Worm (Caenorhabditis elegans) whole organism, L1 larva: ENCODE results near the gene F08F3.1.
A peak's percentile ranks its signal among the peaks of the same experiment; 100 is the strongest.

ENCODE experiments used
- C34B4.2 ChIP-seq: sonication (generic microtip); optimal IDR thresholded peaks from 2 replicates; lab custom pipeline; 2017; ENCODE audit warnings: mild to moderate bottlenecking, missing genetic modification characterization, missing compliant biosample characterization
- blmp-1 ChIP-seq: fragments of 150-350 bp; optimal IDR thresholded peaks from 2 replicates; lab custom pipeline; 2014; ENCODE audit warnings: missing biosample characterization, missing genetic modification characterization
- ces-1 ChIP-seq: fragments of 150-350 bp; optimal IDR thresholded peaks from 2 replicates; lab custom pipeline; 2014; ENCODE audit warnings: missing biosample characterization, missing genetic modification reagents, missing genetic modification characterization
- dpl-1 ChIP-seq, 3 experiments: fragments of 150-350 bp in 2 of 3; sonication (generic microtip) in 1 of 3; optimal IDR thresholded peaks; 2 replicates each; lab custom pipeline; 2014 to 2017; ENCODE audit warnings: missing biosample characterization in 3 of 3, missing genetic modification characterization in 3 of 3, missing genetic modification reagents in 3 of 3
- dsc-1 ChIP-seq: sonication (generic microtip); optimal IDR thresholded peaks from 2 replicates; lab custom pipeline; 2016; ENCODE audit warnings: mild to moderate bottlenecking, missing genetic modification characterization, missing compliant biosample characterization
- efl-3 ChIP-seq: fragments of 200-800 bp; sonication (Bioruptor generic); optimal IDR thresholded peaks from 2 replicates; lab custom pipeline; 2018; ENCODE audit warnings: mild to moderate bottlenecking, missing genetic modification characterization, missing compliant biosample characterization
- egl-13 ChIP-seq: sonication (generic microtip); optimal IDR thresholded peaks from 2 replicates; lab custom pipeline; 2016; ENCODE audit warnings: missing genotype, missing genetic modification reagents, missing genetic modification characterization, missing compliant biosample characterization
- elt-2 ChIP-seq: sonication (generic microtip); optimal IDR thresholded peaks from 2 replicates; lab custom pipeline; 2016; ENCODE audit warnings: missing genetic modification characterization, mild to moderate bottlenecking, inconsistent platforms, missing compliant biosample characterization, missing genetic modification reagents
- fkh-10 ChIP-seq: sonication (generic microtip); optimal IDR thresholded peaks from 2 replicates; lab custom pipeline; 2017; ENCODE audit warnings: missing biosample characterization, missing genetic modification reagents, missing genetic modification characterization
- fkh-4 ChIP-seq: sonication (generic microtip); optimal IDR thresholded peaks from 2 replicates; lab custom pipeline; 2016; ENCODE audit warnings: missing compliant biosample characterization, missing genetic modification characterization, borderline replicate concordance
- fos-1 ChIP-seq: fragments of 150-350 bp; optimal IDR thresholded peaks from 2 replicates; lab custom pipeline; 2014; ENCODE audit warnings: missing biosample characterization, missing genetic modification characterization
- lin-14 ChIP-seq: fragments of 200-800 bp; sonication (Bioruptor generic); optimal IDR thresholded peaks from 2 replicates; lab custom pipeline; 2018; ENCODE audit warnings: mild to moderate bottlenecking, missing genetic modification characterization, moderate library complexity, missing compliant biosample characterization
- lin-15B ChIP-seq: fragments of 150-350 bp; sonication (generic microtip); optimal IDR thresholded peaks from 3 replicates; lab custom pipeline; 2014; ENCODE audit warnings: missing biosample characterization, missing genetic modification characterization
- lin-39 ChIP-seq: fragments of 150-350 bp; optimal IDR thresholded peaks from 2 replicates; lab custom pipeline; 2014; ENCODE audit warnings: missing biosample characterization, missing genetic modification reagents, missing genetic modification characterization
- mab-9 ChIP-seq: fragments of 200-800 bp; sonication (Bioruptor generic); IDR thresholded peaks from 2 replicates; pipeline ENCODE4 v1.3.6; 2022; ENCODE audit warnings: missing genetic modification reagents, missing genetic modification characterization, missing compliant biosample characterization
- mdl-1 ChIP-seq, 2 experiments: fragments of 150-350 bp; optimal IDR thresholded peaks; 2 replicates each; lab custom pipeline; 2014 to 2017; ENCODE audit warnings: missing biosample characterization in 2 of 2, missing genetic modification characterization in 2 of 2, inconsistent platforms in 1 of 2
- mef-2 ChIP-seq: fragments of 150-350 bp; optimal IDR thresholded peaks from 2 replicates; lab custom pipeline; 2014; ENCODE audit warnings: missing biosample characterization, missing genetic modification characterization
- nhr-12 ChIP-seq: sonication (generic microtip); optimal IDR thresholded peaks from 2 replicates; lab custom pipeline; 2017; ENCODE audit warnings: missing biosample characterization, missing genetic modification characterization
- nhr-76 ChIP-seq: sonication (generic microtip); optimal IDR thresholded peaks from 2 replicates; lab custom pipeline; 2017; ENCODE audit warnings: missing biosample characterization, missing genetic modification characterization
- nhr-84 ChIP-seq: sonication (generic microtip); optimal IDR thresholded peaks from 2 replicates; lab custom pipeline; 2017; ENCODE audit warnings: missing biosample characterization, missing genetic modification characterization
- nhr-90 ChIP-seq: sonication (generic microtip); optimal IDR thresholded peaks from 2 replicates; lab custom pipeline; 2016; ENCODE audit warnings: mild to moderate bottlenecking, missing genetic modification characterization, missing compliant biosample characterization; ENCODE audit not compliant: poor library complexity
- pag-3 ChIP-seq: sonication (generic microtip); optimal IDR thresholded peaks from 2 replicates; lab custom pipeline; 2017; ENCODE audit warnings: missing genetic modification characterization, mild to moderate bottlenecking, missing compliant biosample characterization, antibody characterized with exemption, borderline replicate concordance; ENCODE audit not compliant: insufficient read depth
- rnt-1 ChIP-seq: sonication (generic microtip); optimal IDR thresholded peaks from 2 replicates; lab custom pipeline; 2016; ENCODE audit warnings: mild to moderate bottlenecking, missing genetic modification characterization, moderate library complexity, missing compliant biosample characterization
- sptf-1 ChIP-seq: fragments of 150-350 bp; optimal IDR thresholded peaks from 2 replicates; lab custom pipeline; 2014; ENCODE audit warnings: missing biosample characterization, missing genetic modification characterization
- sup-37 ChIP-seq: fragments of 200-800 bp; sonication (Bioruptor generic); optimal IDR thresholded peaks from 2 replicates; lab custom pipeline; 2018; ENCODE audit warnings: mild to moderate bottlenecking, missing genetic modification characterization, missing compliant biosample characterization
- tlp-1 ChIP-seq: fragments of 150-350 bp; optimal IDR thresholded peaks from 2 replicates; lab custom pipeline; 2014; ENCODE audit warnings: missing biosample characterization, missing genetic modification characterization
- unc-130 ChIP-seq: fragments of 150-350 bp; optimal IDR thresholded peaks from 2 replicates; lab custom pipeline; 2017; ENCODE audit warnings: missing biosample characterization, missing genetic modification characterization, inconsistent platforms
- unc-86 ChIP-seq: sonication (generic microtip); optimal IDR thresholded peaks from 2 replicates; lab custom pipeline; 2016; ENCODE audit warnings: missing genetic modification characterization, missing compliant biosample characterization
- unc-98 ChIP-seq: fragments of 200-800 bp; sonication (Bioruptor generic); IDR thresholded peaks from 2 replicates; pipeline ENCODE4 v1.3.6; 2022; ENCODE audit warnings: missing genetic modification characterization, missing compliant biosample characterization
- vab-15 ChIP-seq: sonication (generic microtip); optimal IDR thresholded peaks from 2 replicates; lab custom pipeline; 2017; ENCODE audit warnings: missing genotype, mild to moderate bottlenecking, missing genetic modification characterization, missing compliant biosample characterization
- xbp-1 ChIP-seq: sonication (generic microtip); optimal IDR thresholded peaks from 2 replicates; lab custom pipeline; 2016; ENCODE audit warnings: missing genetic modification characterization, missing compliant biosample characterization
- zip-4 ChIP-seq: fragments of 200-800 bp; sonication (Bioruptor generic); optimal IDR thresholded peaks from 2 replicates; lab custom pipeline; 2018; ENCODE audit warnings: mild to moderate bottlenecking, missing genetic modification characterization, moderate library complexity, missing compliant biosample characterization
- ztf-11 ChIP-seq, 2 experiments: sonication (generic microtip); optimal IDR thresholded peaks; 2 replicates each; lab custom pipeline; 2016 to 2017; ENCODE audit warnings: missing genetic modification characterization in 2 of 2, missing biosample characterization in 1 of 2, missing compliant biosample characterization in 1 of 2

F08F3.1 gene

DNA sequence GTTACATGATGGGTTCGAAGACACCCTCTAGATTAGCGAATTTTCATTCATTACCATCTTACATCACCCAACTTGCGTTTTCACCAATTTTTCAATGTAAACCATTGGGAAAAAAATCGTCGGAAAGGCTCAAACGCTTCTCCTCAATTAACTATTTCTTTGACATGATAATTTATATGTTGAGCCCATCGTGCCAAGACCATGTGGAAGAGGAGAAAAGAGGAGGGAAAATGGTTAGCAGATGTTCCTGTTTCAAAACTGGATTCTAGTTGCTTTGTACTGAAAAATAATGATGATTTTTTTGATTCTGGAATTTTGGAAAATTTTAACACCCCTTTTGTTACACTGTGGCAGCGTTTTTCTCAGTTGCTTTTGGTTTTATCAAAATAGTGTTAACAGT lies 1.9 kb upstream of the F08F3.1 start:
- TF ChIP-seq fos-1 (tag; lab: Kevin White, UChicago) (no peak), fkh-4 (tag; lab: Kevin White, UChicago) (peak; percentile 19), dsc-1 (tag; lab: Kevin White, UChicago) (peak; percentile 56), egl-13 (no peak), nhr-90 (tag; lab: Kevin White, UChicago) (no peak)

DNA sequence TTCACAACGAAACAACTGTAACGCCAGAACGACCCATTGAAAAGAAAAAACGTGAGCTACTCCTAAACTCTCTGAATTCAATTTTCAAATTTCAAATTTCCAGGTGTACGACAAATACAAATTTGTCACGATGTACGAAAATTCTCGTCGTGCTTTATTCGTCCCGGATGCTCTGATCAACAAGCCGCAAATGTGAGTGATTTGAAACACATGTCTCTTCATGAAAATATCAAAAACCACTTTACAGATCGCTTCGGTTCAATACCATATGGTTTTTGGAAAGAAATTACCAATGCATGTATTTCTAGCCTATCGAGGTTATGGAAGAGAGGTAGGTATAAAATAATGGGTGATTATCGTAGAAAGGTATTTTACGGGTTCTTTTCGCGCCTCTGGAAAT lies 1.1 kb downstream of the F08F3.1 start:
- TF ChIP-seq fkh-4 (tag; lab: Kevin White, UChicago): peak; percentile 63
- TF ChIP-seq sup-37 (GFP tag; lab: Kevin White, UChicago): no peak
- TF ChIP-seq rnt-1 (tag; lab: Kevin White, UChicago): no peak
- peak; percentile 89 for TF ChIP-seq dsc-1 (tag; lab: Kevin White, UChicago)
- TF ChIP-seq nhr-12 (tag; lab: Kevin White, UChicago): no peak
- TF ChIP-seq tlp-1 (tag; lab: Kevin White, UChicago): no peak

DNA sequence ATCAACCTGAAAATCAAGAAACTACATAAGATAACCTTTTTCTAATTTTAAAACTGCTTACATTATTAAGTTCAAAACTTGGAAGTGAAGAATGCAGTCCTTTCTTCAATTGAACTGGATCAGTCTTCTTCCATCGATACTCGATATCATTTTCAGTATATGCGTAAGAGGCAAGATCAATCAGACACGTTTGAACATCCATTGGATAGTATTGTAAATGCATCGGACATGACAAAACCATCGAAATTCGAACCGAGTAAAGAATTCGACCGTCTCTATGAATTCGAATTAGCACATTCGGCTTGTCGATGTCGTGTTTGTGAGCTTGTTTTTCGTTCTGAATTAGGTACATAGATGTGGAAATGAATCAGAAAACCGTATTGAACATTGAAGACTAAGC lies 4.8 kb downstream of the F08F3.1 start:
- no peak for TF ChIP-seq zip-4 (GFP tag; lab: Kevin White, UChicago)
- no peak for TF ChIP-seq mdl-1 (tag; optimal IDR thresholded peaks at IDR 0.05; lab: Kevin White, UChicago)
- no peak for TF ChIP-seq dsc-1 (tag; lab: Kevin White, UChicago)
- no peak for TF ChIP-seq unc-86 (tag; lab: Kevin White, UChicago)
- no peak for TF ChIP-seq nhr-84

DNA sequence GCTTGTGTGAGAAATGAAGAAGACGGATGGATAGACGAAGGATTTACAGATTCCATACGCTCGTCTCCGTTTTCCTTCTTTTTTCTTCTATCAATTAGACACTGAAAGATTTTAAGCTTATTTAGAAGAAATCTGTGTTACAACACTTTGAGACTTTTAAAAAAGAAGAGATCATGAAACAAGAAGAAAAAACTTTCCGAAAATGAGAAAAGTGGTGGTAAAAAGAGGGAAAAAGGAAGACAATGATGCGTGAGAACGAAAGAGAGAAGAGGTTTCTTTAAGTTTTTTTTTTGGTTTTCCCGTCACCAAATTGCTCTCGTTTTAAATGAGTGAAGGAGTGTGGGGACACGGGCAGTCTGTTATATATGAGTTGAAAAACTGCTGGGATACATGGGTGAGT lies 7.7 kb downstream of the F08F3.1 start, which contains the start of gene glc-3:
Gene glc-3 (minus strand): TSS at position 101 of the 400 bp plus-strand sequence.
- no peak for TF ChIP-seq lin-15B
- TF ChIP-seq mab-9 (GFP tag; lab: Robert Waterston, UW): no peak
- no peak for TF ChIP-seq elt-2 (tag; lab: Kevin White, UChicago)
- TF ChIP-seq ces-1 (GFP tag; lab: Kevin White, UChicago): no peak
- no peak for TF ChIP-seq dpl-1 (GFP tag; optimal IDR thresholded peaks at IDR 0.05; lab: Kevin White, UChicago)
- no peak for TF ChIP-seq mef-2 (tag; lab: Kevin White, UChicago)
- TF ChIP-seq lin-39 (tag; lab: Kevin White, UChicago): no peak
- no peak for TF ChIP-seq unc-98 (GFP tag; lab: Robert Waterston, UW)
- no peak for TF ChIP-seq sptf-1
- no peak for TF ChIP-seq pag-3 (tag; lab: Kevin White, UChicago)

DNA sequence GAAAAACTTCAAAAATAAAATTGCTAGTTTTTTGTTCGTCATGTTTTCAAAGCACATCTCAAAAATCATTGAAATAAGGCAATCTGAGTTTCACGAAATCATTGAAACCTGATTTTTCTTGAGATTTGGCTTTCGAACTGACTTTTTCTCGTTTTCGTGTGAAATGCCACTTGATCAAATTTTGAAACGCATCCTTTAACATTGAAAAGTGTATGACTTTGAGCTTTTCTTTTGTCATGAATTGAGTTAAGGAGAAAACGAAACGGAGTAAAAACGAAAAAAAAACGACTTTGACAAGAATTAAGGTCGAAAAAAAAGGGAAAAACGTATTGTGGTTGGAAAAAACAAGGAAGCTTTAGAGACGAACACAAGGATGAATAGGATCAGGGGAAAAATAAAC lies 9.0 kb downstream of the F08F3.1 start:
- TF ChIP-seq ztf-11 (tag; optimal IDR thresholded peaks at IDR 0.05; lab: Kevin White, UChicago): no peak
- no peak for TF ChIP-seq C34B4.2 (tag; lab: Kevin White, UChicago)
- TF ChIP-seq pag-3 (tag; lab: Kevin White, UChicago): no peak
- no peak for TF ChIP-seq blmp-1 (tag; lab: Kevin White, UChicago)
- TF ChIP-seq lin-14 (GFP tag; lab: Kevin White, UChicago): peak; percentile 16
- TF ChIP-seq unc-130 (tag; lab: Kevin White, UChicago): no peak
- no peak for TF ChIP-seq vab-15 (tag; lab: Kevin White, UChicago)
- TF ChIP-seq efl-3 (GFP tag; lab: Kevin White, UChicago): no peak
- no peak for TF ChIP-seq xbp-1 (tag; lab: Kevin White, UChicago)
- TF ChIP-seq nhr-76 (tag; lab: Kevin White, UChicago): no peak
- TF ChIP-seq fkh-10 (GFP tag; lab: Kevin White, UChicago): peak; percentile 72
- TF ChIP-seq unc-86 (tag; lab: Kevin White, UChicago): no peak
- TF ChIP-seq elt-2 (tag; lab: Kevin White, UChicago): no peak
- no peak for TF ChIP-seq rnt-1 (tag; lab: Kevin White, UChicago)
